Fruit fly (Drosophila melanogaster) ovary, adult (tissue): Measurements from ENCODE around the gene pps.
"Not testable (repeated sequence)": the region's sequence is repeated elsewhere in the genome, so short reads cannot be mapped to it uniquely, and the experiment has no call there.

Source experiments
- CG17801 ChIP-seq: fragments of 200-800 bp; optimal IDR thresholded peaks from 2 replicates; lab custom pipeline; 2019; ENCODE audit warnings: missing biosample characterization, mild to moderate bottlenecking, missing genetic modification characterization, moderate library complexity; ENCODE audit not compliant: partially characterized antibody

The pps gene

DNA sequence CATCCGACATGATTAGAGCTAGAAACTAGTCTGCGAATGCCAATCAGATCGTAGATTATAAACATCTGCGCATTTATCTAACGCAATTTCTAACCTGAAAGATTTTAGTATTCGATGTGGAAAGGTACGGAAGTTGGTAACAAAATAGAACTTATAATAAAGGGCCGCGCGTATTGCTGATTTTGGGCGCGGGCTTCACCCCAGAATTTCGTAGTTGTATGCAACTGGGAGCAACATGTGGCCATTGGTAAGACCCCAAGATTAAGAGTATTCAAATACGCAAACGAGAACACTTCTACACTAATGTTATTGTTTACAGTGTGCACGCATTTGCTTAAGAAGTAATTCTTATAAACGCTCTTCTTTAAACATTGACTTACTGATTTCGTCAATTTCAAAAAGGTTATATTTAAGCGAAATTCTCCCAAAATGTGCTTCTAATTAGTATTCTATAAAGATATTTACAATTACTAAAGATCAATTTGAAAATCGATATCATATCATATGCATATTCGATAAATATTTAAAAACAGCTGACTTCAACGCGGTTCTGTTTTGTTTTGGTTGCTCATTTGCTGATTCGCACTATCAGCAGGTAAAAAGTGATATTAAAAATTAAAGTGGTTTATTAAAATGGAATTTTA lies 46.4 kb downstream of the pps start, which contains the start of the genes CG5961 and Polr3C:
TSS of gene CG5961 (minus strand) at position 416 of the 644 bp plus-strand sequence.
TSS of gene Polr3C (plus strand) at position 536 of the 644 bp plus-strand sequence.
- TF ChIP-seq CG17801 (GFP tag; lab: Kevin White, UChicago) = peak; percentile 4

dm6 chr3R:12465198-12465597 lies 51.6 kb downstream of the pps start, which contains the start of gene CG5608:
Gene CG5608, minus strand, starts transcription at chr3R:12465298.
- not testable (repeated sequence) for TF ChIP-seq CG17801 (GFP tag; lab: Kevin White, UChicago)

- not testable (repeated sequence) for TF ChIP-seq CG17801 (GFP tag; lab: Kevin White, UChicago)
Observed at dm6 chr3R:12467675-12468074, 54.0 kb downstream of the pps start, which contains the start of gene Hsp70Ba. Gene Hsp70Ba, minus strand, starts transcription at chr3R:12467776.
